Worm (Caenorhabditis elegans): ENCODE results near the gene ZC190.8.

DNA sequence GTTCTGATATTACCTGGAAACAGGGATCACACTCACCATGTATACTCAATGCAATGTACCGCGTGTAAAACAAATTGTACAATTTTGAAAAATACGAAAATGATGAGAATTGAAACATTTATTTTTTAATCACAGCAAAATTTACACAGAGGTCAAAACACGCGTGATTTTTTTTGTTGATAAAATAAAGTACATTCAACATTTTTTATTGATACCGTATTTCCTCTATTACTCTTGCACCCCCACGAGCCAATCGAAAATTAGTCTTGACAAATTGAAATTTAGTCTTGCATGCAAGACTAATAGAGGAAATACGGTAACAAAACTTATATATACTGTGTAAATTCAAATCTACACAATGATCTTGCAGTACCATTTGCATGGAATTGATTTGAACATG is at the start of gene ZC190.8:
- TF ChIP-seq ama-1 (optimal IDR thresholded peaks at IDR 0.05) (no peak), mec-3 (tag; optimal IDR thresholded peaks at IDR 0.05; ENCODE audit: borderline replicate concordance) (no peak), ahr-1 (tag; optimal IDR thresholded peaks at IDR 0.05) (no peak), pag-3 (tag; optimal IDR thresholded peaks at IDR 0.05; ENCODE audit: borderline replicate concordance) (no peak), pha-4 (tag; optimal IDR thresholded peaks at IDR 0.05) (no peak), fkh-6 (tag; optimal IDR thresholded peaks at IDR 0.05) (no peak), unc-3 (GFP tag; conservative IDR thresholded peaks at IDR 0.05) (no peak), unc-3 (tag; optimal IDR thresholded peaks at IDR 0.05) (no peak), elt-4 (tag; optimal IDR thresholded peaks at IDR 0.05) (no peak), nhr-232 (tag; optimal IDR thresholded peaks at IDR 0.05) (no peak), rnt-1 (tag; optimal IDR thresholded peaks at IDR 0.05) (no peak), lin-11 (tag; optimal IDR thresholded peaks at IDR 0.05) (no peak), K09A11.1 (tag; optimal IDR thresholded peaks at IDR 0.05; ENCODE audit: insufficient read depth) (no peak)

Measured in whole organism, late embryonic.